Worm (Caenorhabditis elegans): ENCODE data around the gene plst-1.

DNA sequence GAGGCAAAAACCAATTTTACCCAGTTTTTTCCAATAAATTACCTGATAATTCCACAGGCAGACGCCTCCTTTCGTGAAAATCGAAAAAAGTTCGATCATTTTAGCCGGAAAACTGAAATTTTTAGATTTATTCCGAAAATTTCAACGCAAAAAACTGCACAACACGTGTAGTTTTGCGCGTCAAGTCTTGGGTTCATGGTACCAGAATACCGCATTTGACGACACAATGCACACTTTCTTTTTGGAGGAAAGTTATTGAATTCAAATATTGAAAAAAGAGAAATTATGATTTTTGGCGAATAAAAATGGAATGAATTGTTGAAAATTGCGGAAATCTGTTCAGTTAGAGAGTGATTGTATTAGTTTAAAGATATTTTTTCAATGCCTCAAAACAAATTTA lies 49.7 kb upstream of the plst-1 start, which contains the start of gene F38A1.8:
- TF ChIP-seq ama-1 (optimal IDR thresholded peaks at IDR 0.05) (no peak), F13C5.2 (tag; optimal IDR thresholded peaks at IDR 0.05) (no peak), sea-1 (GFP tag; conservative IDR thresholded peaks at IDR 0.05) (no peak), B0310.2 (tag; optimal IDR thresholded peaks at IDR 0.05) (no peak), scrt-1 (GFP tag; IDR thresholded peaks at IDR 0.05) (no peak), tbx-11 (GFP tag; IDR thresholded peaks at IDR 0.05) (no peak), ceh-13 (GFP tag; optimal IDR thresholded peaks at IDR 0.05) (no peak)

All from whole organism, early embryonic.